Worm (Caenorhabditis elegans) whole organism, mixed stage, embryonic: Measurements from ENCODE around the gene lgc-53.

Experiments used
- blmp-1 ChIP-seq: fragments of 150-350 bp; optimal IDR thresholded peaks from 2 replicates; lab custom pipeline; 2014; ENCODE audit warnings: missing biosample characterization, missing genetic modification characterization
- elt-1 ChIP-seq: sonication (generic microtip); optimal IDR thresholded peaks from 2 replicates; lab custom pipeline; 2017; ENCODE audit warnings: missing genetic modification characterization, mild to moderate bottlenecking, missing compliant biosample characterization, antibody characterized with exemption, moderate library complexity, borderline replicate concordance; ENCODE audit not compliant: insufficient read depth
- elt-3 ChIP-seq: fragments of 150-350 bp; optimal IDR thresholded peaks from 2 replicates; lab custom pipeline; 2014; ENCODE audit warnings: missing biosample characterization, missing genetic modification characterization
- ham-2 ChIP-seq: fragments of 200-800 bp; sonication (Bioruptor generic); optimal IDR thresholded peaks from 2 replicates; lab custom pipeline; 2018; ENCODE audit warnings: mild to moderate bottlenecking, missing genetic modification characterization, missing compliant biosample characterization
- nhr-12 ChIP-seq: fragments of 150-350 bp; optimal IDR thresholded peaks from 2 replicates; lab custom pipeline; 2014; ENCODE audit warnings: missing biosample characterization, missing genetic modification characterization
- nhr-2 ChIP-seq: fragments of 150-350 bp; optimal IDR thresholded peaks from 2 replicates; lab custom pipeline; 2014; ENCODE audit warnings: missing biosample characterization, missing genetic modification characterization
- nhr-237 ChIP-seq: fragments of 150-350 bp; optimal IDR thresholded peaks from 2 replicates; lab custom pipeline; 2014; ENCODE audit warnings: missing biosample characterization, missing genetic modification characterization
- nhr-28 ChIP-seq: fragments of 150-350 bp; optimal IDR thresholded peaks from 2 replicates; lab custom pipeline; 2014; ENCODE audit warnings: missing biosample characterization, missing genetic modification characterization
- pha-4 ChIP-seq: fragments of 150-350 bp; optimal IDR thresholded peaks from 2 replicates; lab custom pipeline; 2018; ENCODE audit warnings: missing biosample characterization, missing genetic modification reagents, missing genetic modification characterization
- sem-2 ChIP-seq: fragments of 200-800 bp; sonication (Bioruptor generic); optimal IDR thresholded peaks from 2 replicates; lab custom pipeline; 2018; ENCODE audit warnings: mild to moderate bottlenecking, missing genetic modification characterization, missing compliant biosample characterization
- snpc-4 ChIP-seq: fragments of 150-350 bp; optimal IDR thresholded peaks from 2 replicates; lab custom pipeline; 2014; ENCODE audit warnings: missing biosample characterization, missing genetic modification characterization
- unc-39 ChIP-seq: fragments of 150-350 bp; optimal IDR thresholded peaks from 2 replicates; lab custom pipeline; 2014; ENCODE audit warnings: missing biosample characterization, missing genetic modification characterization
- unc-62 ChIP-seq: fragments of 150-350 bp; optimal IDR thresholded peaks from 2 replicates; lab custom pipeline; 2014; ENCODE audit warnings: missing biosample characterization, missing genetic modification reagents, missing genetic modification characterization
- ztf-11 ChIP-seq: fragments of 150-350 bp; optimal IDR thresholded peaks from 2 replicates; lab custom pipeline; 2014; ENCODE audit warnings: missing biosample characterization, missing genetic modification characterization

- TF ChIP-seq nhr-12 (tag; lab: Kevin White, UChicago) (no peak), snpc-4 (tag; lab: Kevin White, UChicago) (no peak), nhr-237 (no peak), elt-1 (no peak), sem-2 (no peak), blmp-1 (no peak), elt-3 (tag; lab: Kevin White, UChicago) (no peak), ham-2 (GFP tag; lab: Kevin White, UChicago) (no peak), nhr-2 (tag; lab: Kevin White, UChicago) (no peak), unc-39 (tag; lab: Kevin White, UChicago) (no peak), pha-4 (tag; lab: Kevin White, UChicago) (no peak), ztf-11 (tag; lab: Kevin White, UChicago) (no peak), unc-62 (no peak), nhr-28 (no peak)
These were observed 23.5 kb upstream of the lgc-53 start, which contains the start of gene F22H10.11 for ce11 chrX:16687945-16688344.
